Fruit fly (Drosophila melanogaster) whole organism, embryonic: Measurements from ENCODE around the gene CG12290.

Experiments used
- CG10209 ChIP-seq: fragments of 200-800 bp; sonication (Bioruptor generic); optimal IDR thresholded peaks from 3 replicates; lab custom pipeline; 2017; ENCODE audit warnings: missing biosample characterization, mild to moderate bottlenecking, missing genetic modification characterization, missing genetic modification reagents
- CG11398 ChIP-seq: fragments of 200-800 bp; sonication (Bioruptor generic); optimal IDR thresholded peaks from 2 replicates; lab custom pipeline; 2016; ENCODE audit warnings: missing biosample characterization, missing genetic modification characterization
- CG11456 ChIP-seq: fragments of 200-800 bp; sonication (Bioruptor generic); IDR thresholded peaks from 3 replicates; pipeline ENCODE4 v1.3.6; 2022; ENCODE audit warnings: missing biosample characterization, missing genetic modification characterization
- CG11504 ChIP-seq: fragments of 200-800 bp; sonication (Bioruptor generic); optimal IDR thresholded peaks from 3 replicates; lab custom pipeline; 2019; ENCODE audit warnings: missing biosample characterization, mild to moderate bottlenecking, missing genetic modification characterization, moderate library complexity
- CG11723 ChIP-seq: fragments of 200-800 bp; sonication (Bioruptor generic); optimal IDR thresholded peaks from 2 replicates; lab custom pipeline; 2017; ENCODE audit warnings: missing biosample characterization, mild to moderate bottlenecking, missing genetic modification characterization
- CG12104 ChIP-seq: fragments of 200-800 bp; sonication (Bioruptor generic); optimal IDR thresholded peaks from 3 replicates; lab custom pipeline; 2016; ENCODE audit warnings: missing biosample characterization, missing genetic modification characterization
- CG12942 ChIP-seq: fragments of 200-800 bp; sonication (Bioruptor generic); optimal IDR thresholded peaks from 3 replicates; lab custom pipeline; 2016; ENCODE audit warnings: missing biosample characterization, missing genetic modification characterization
- CG15011 ChIP-seq: fragments of 200-800 bp; sonication (Bioruptor generic); optimal IDR thresholded peaks from 3 replicates; lab custom pipeline; 2018; ENCODE audit warnings: missing biosample characterization, mild to moderate bottlenecking, missing genetic modification characterization
- CG1832 ChIP-seq: fragments of 200-800 bp; sonication (Bioruptor generic); optimal IDR thresholded peaks from 2 replicates; lab custom pipeline; 2017; ENCODE audit warnings: missing biosample characterization, mild to moderate bottlenecking, missing genetic modification characterization, inconsistent platforms
- CG18619 ChIP-seq: fragments of 200-800 bp; sonication (Bioruptor generic); optimal IDR thresholded peaks from 3 replicates; lab custom pipeline; 2017; ENCODE audit warnings: missing biosample characterization, mild to moderate bottlenecking, missing genetic modification characterization
- CG3838 ChIP-seq: fragments of 200-800 bp; sonication (Bioruptor generic); optimal IDR thresholded peaks from 3 replicates; lab custom pipeline; 2016; ENCODE audit warnings: missing biosample characterization, missing genetic modification characterization
- CG42726 ChIP-seq: fragments of 200-800 bp; sonication (Bioruptor generic); IDR thresholded peaks from 2 replicates; pipeline ENCODE4 v1.3.6; 2022; ENCODE audit warnings: missing biosample characterization, missing genetic modification characterization; ENCODE audit not compliant: partially characterized antibody
- CG4360 ChIP-seq: fragments of 200-800 bp; sonication (Bioruptor generic); IDR thresholded peaks from 2 replicates; pipeline ENCODE4 v1.3.6; 2022; ENCODE audit warnings: missing biosample characterization, missing genetic modification characterization
- CG4854 ChIP-seq: fragments of 200-800 bp; sonication (Bioruptor generic); optimal IDR thresholded peaks from 2 replicates; lab custom pipeline; 2016; ENCODE audit warnings: missing biosample characterization, missing genetic modification characterization, inconsistent platforms
- CG8089 ChIP-seq: fragments of 200-800 bp; sonication (Bioruptor generic); optimal IDR thresholded peaks from 3 replicates; lab custom pipeline; 2016; ENCODE audit warnings: missing biosample characterization, missing genetic modification characterization
- CG8281 ChIP-seq: fragments of 200-800 bp; sonication (Bioruptor generic); optimal IDR thresholded peaks from 2 replicates; lab custom pipeline; 2018; ENCODE audit warnings: missing biosample characterization, mild to moderate bottlenecking, missing genetic modification characterization, moderate library complexity
- CG8359 ChIP-seq: fragments of 200-800 bp; sonication (Bioruptor generic); optimal IDR thresholded peaks from 2 replicates; lab custom pipeline; 2017; ENCODE audit warnings: missing biosample characterization, mild to moderate bottlenecking, missing genetic modification characterization, borderline replicate concordance
- CG9727 ChIP-seq: fragments of 200-800 bp; sonication (Bioruptor generic); optimal IDR thresholded peaks from 3 replicates; lab custom pipeline; 2017; ENCODE audit warnings: missing biosample characterization, mild to moderate bottlenecking, missing genetic modification characterization
- CG9876 ChIP-seq: fragments of 200-800 bp; sonication (Bioruptor generic); optimal IDR thresholded peaks from 2 replicates; lab custom pipeline; 2016; ENCODE audit warnings: missing biosample characterization, missing genetic modification characterization
- ERR ChIP-seq: fragments of 200-800 bp; sonication (Bioruptor generic); optimal IDR thresholded peaks from 2 replicates; lab custom pipeline; 2016; ENCODE audit warnings: missing biosample characterization, missing genetic modification characterization
- Fer2 ChIP-seq: fragments of 200-800 bp; sonication (Bioruptor generic); optimal IDR thresholded peaks from 2 replicates; lab custom pipeline; 2018; ENCODE audit warnings: missing biosample characterization, mild to moderate bottlenecking, missing genetic modification characterization, moderate library complexity
- Gug ChIP-seq: fragments of 200-800 bp; sonication (Bioruptor generic); IDR thresholded peaks from 4 replicates; pipeline ENCODE4 v1.3.6; 2022; ENCODE audit warnings: missing biosample characterization, missing genetic modification characterization
- HLH3B ChIP-seq: fragments of 200-800 bp; sonication (Bioruptor generic); IDR thresholded peaks from 2 replicates; pipeline ENCODE4 v1.3.6; 2022; ENCODE audit warnings: missing biosample characterization, missing genetic modification characterization
- Hey ChIP-seq: fragments of 200-800 bp; sonication (Bioruptor generic); optimal IDR thresholded peaks from 3 replicates; lab custom pipeline; 2018; ENCODE audit warnings: missing biosample characterization, mild to moderate bottlenecking, missing genetic modification characterization
- HmgZ ChIP-seq: fragments of 200-800 bp; sonication (Bioruptor generic); optimal IDR thresholded peaks from 2 replicates; lab custom pipeline; 2018; ENCODE audit warnings: missing biosample characterization, mild to moderate bottlenecking, missing genetic modification characterization
- Hsf ChIP-seq: fragments of 200-800 bp; sonication (Bioruptor generic); optimal IDR thresholded peaks from 3 replicates; lab custom pipeline; 2016; ENCODE audit warnings: missing biosample characterization, missing genetic modification characterization
- Mad ChIP-seq: fragments of 200-800 bp; sonication (Bioruptor generic); optimal IDR thresholded peaks from 2 replicates; lab custom pipeline; 2016; ENCODE audit warnings: missing biosample characterization, missing genetic modification characterization
- YL-1 ChIP-seq: fragments of 200-800 bp; sonication (Bioruptor generic); optimal IDR thresholded peaks from 3 replicates; lab custom pipeline; 2017; ENCODE audit warnings: missing biosample characterization, mild to moderate bottlenecking, missing genetic modification characterization
- ab ChIP-seq: fragments of 200-800 bp; sonication (Bioruptor generic); optimal IDR thresholded peaks from 2 replicates; lab custom pipeline; 2016; ENCODE audit warnings: missing biosample characterization, missing genetic modification characterization
- al ChIP-seq: fragments of 200-800 bp; sonication (Bioruptor generic); IDR thresholded peaks from 2 replicates; pipeline ENCODE4 v1.3.6; 2022; ENCODE audit warnings: missing biosample characterization, missing genetic modification characterization
- ase ChIP-seq: fragments of 200-800 bp; sonication (Bioruptor generic); IDR thresholded peaks from 3 replicates; pipeline ENCODE4 v1.3.6; 2022; ENCODE audit warnings: missing biosample characterization, missing genetic modification characterization
- ato ChIP-seq: fragments of 200-800 bp; sonication (Bioruptor generic); IDR thresholded peaks from 2 replicates; pipeline ENCODE4 v1.3.6; 2022; ENCODE audit warnings: missing biosample characterization, missing genetic modification characterization; ENCODE audit not compliant: partially characterized antibody
- cad ChIP-seq: fragments of >200 bp; optimal IDR thresholded peaks from 2 replicates; lab custom pipeline; 2017; ENCODE audit warnings: missing biosample characterization, missing genetic modification characterization
- caup ChIP-seq: fragments of 200-800 bp; sonication (Bioruptor generic); optimal IDR thresholded peaks from 3 replicates; lab custom pipeline; 2017; ENCODE audit warnings: missing biosample characterization, mild to moderate bottlenecking, missing genetic modification characterization, moderate library complexity; ENCODE audit not compliant: severe bottlenecking
- crc ChIP-seq: fragments of 200-800 bp; sonication (Bioruptor generic); optimal IDR thresholded peaks from 2 replicates; lab custom pipeline; 2016; ENCODE audit warnings: missing biosample characterization, missing genetic modification characterization
- danr ChIP-seq: fragments of 200-800 bp; sonication (Bioruptor generic); IDR thresholded peaks from 2 replicates; pipeline ENCODE4 v1.3.6; 2022; ENCODE audit warnings: missing biosample characterization, missing genetic modification characterization
- eyg ChIP-seq: fragments of 200-800 bp; sonication (Bioruptor generic); optimal IDR thresholded peaks from 3 replicates; lab custom pipeline; 2016; ENCODE audit warnings: missing biosample characterization, missing genetic modification characterization
- gem ChIP-seq: fragments of 200-800 bp; sonication (Bioruptor generic); optimal IDR thresholded peaks from 2 replicates; lab custom pipeline; 2019; ENCODE audit warnings: missing biosample characterization, mild to moderate bottlenecking, missing genetic modification characterization, moderate library complexity
- mam ChIP-seq: fragments of 200-800 bp; sonication (Bioruptor generic); optimal IDR thresholded peaks from 3 replicates; lab custom pipeline; 2016; ENCODE audit warnings: missing biosample characterization, missing genetic modification characterization
- nom ChIP-seq: fragments of 200-800 bp; sonication (Bioruptor generic); optimal IDR thresholded peaks from 2 replicates; lab custom pipeline; 2017; ENCODE audit warnings: missing biosample characterization, missing genetic modification characterization, mild to moderate bottlenecking, moderate library complexity, missing genetic modification reagents
- oc ChIP-seq: fragments of 200-800 bp; sonication (Bioruptor generic); optimal IDR thresholded peaks from 2 replicates; lab custom pipeline; 2018; ENCODE audit warnings: missing biosample characterization, mild to moderate bottlenecking, missing genetic modification characterization, moderate library complexity
- onecut ChIP-seq: fragments of 200-800 bp; sonication (Bioruptor generic); IDR thresholded peaks from 2 replicates; pipeline ENCODE4 v1.3.6; 2022; ENCODE audit warnings: missing biosample characterization, missing genetic modification characterization
- psq ChIP-seq: fragments of 200-800 bp; sonication (Bioruptor generic); optimal IDR thresholded peaks from 2 replicates; lab custom pipeline; 2017; ENCODE audit warnings: missing biosample characterization, missing genetic modification characterization
- row ChIP-seq: fragments of 200-800 bp; sonication (Bioruptor generic); IDR thresholded peaks from 3 replicates; pipeline ENCODE4 v1.3.6; 2022; ENCODE audit warnings: missing biosample characterization, missing genetic modification characterization
- sd ChIP-seq: fragments of 200-800 bp; sonication (Bioruptor generic); optimal IDR thresholded peaks from 3 replicates; lab custom pipeline; 2018; ENCODE audit warnings: missing biosample characterization, mild to moderate bottlenecking, missing genetic modification characterization, moderate library complexity
- sqz ChIP-seq: fragments of 200-800 bp; sonication (Bioruptor generic); optimal IDR thresholded peaks from 3 replicates; lab custom pipeline; 2018; ENCODE audit warnings: missing biosample characterization, mild to moderate bottlenecking, missing genetic modification characterization
- tap ChIP-seq: fragments of 200-800 bp; optimal IDR thresholded peaks from 3 replicates; lab custom pipeline; 2019; ENCODE audit warnings: missing biosample characterization, mild to moderate bottlenecking, missing genetic modification characterization, moderate library complexity
- trem ChIP-seq: fragments of 200-800 bp; optimal IDR thresholded peaks from 3 replicates; lab custom pipeline; 2019; ENCODE audit warnings: missing biosample characterization, mild to moderate bottlenecking, missing genetic modification characterization, moderate library complexity
- wek ChIP-seq: fragments of 200-800 bp; sonication (Bioruptor generic); optimal IDR thresholded peaks from 3 replicates; lab custom pipeline; 2018; ENCODE audit warnings: missing biosample characterization, mild to moderate bottlenecking, missing genetic modification characterization, moderate library complexity
- zf30C ChIP-seq: fragments of 200-800 bp; sonication (Bioruptor generic); optimal IDR thresholded peaks from 3 replicates; lab custom pipeline; 2018; ENCODE audit warnings: missing biosample characterization, mild to moderate bottlenecking, missing genetic modification characterization
- zfh1 ChIP-seq: fragments of 200-800 bp; sonication (Bioruptor generic); IDR thresholded peaks from 3 replicates; pipeline ENCODE4 v1.3.6; 2022; ENCODE audit warnings: missing biosample characterization, missing genetic modification characterization

Gene CG12290

DNA sequence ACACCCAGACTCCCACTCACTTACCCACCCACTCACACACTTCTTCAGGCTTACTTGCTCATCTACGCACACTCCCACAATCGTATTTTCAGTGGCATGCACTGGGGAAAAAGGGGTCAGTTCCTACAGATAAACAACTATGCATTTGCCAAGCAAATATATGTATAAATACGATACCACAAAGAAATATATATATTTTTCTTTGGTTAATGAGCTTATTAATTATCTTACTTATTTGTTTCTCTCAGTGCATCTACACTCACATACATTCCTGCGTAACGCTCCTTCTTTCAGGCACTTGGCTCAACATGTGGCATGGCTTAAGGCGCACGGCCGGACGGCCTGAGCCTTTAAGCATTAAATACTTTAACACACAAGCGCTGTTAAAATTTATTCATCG, 50.4 kb downstream of the CG12290 start (continued):
- TF ChIP-seq CG4854 (no peak), danr (GFP tag; lab: Robert Waterston, UW) (no peak), wek (GFP tag; lab: Kevin White, UChicago) (no peak), onecut (GFP tag; lab: Robert Waterston, UW) (peak; percentile 35; the same call in 1 of the 2 replicates), caup (GFP tag; lab: Kevin White, UChicago) (peak; percentile 61), crc (no peak), CG12942 (GFP tag; lab: Kevin White, UChicago) (no peak), CG8281 (tag; lab: Kevin White, UChicago) (no peak), cad (GFP tag; lab: Kevin White, UChicago) (no peak), CG18619 (GFP tag; lab: Kevin White, UChicago) (peak; percentile 35), Mad (no peak), CG10209 (GFP tag; lab: Kevin White, UChicago) (peak; percentile 38), Hey (tag; lab: Kevin White, UChicago) (no peak), CG9876 (GFP tag; lab: Kevin White, UChicago) (no peak), HLH3B (GFP tag; lab: Robert Waterston, UW) (0 out of 2 replicates have a peak, but pooled peaks have one; percentile 49), row (peak; percentile 73; the same call in 2 of the 3 replicates), YL-1 (GFP tag; lab: Kevin White, UChicago) (no peak), CG11456 (GFP tag; lab: Robert Waterston, UW) (peak; percentile 74), ERR (GFP tag; lab: Kevin White, UChicago) (no peak), CG8089 (GFP tag; lab: Kevin White, UChicago) (no peak), ase (GFP tag; lab: Robert Waterston, UW) (peak; percentile 16; the same call in 1 of the 3 replicates), sd (tag; lab: Kevin White, UChicago) (peak; percentile 46), nom (GFP tag; lab: Kevin White, UChicago) (no peak), CG8359 (GFP tag; lab: Kevin White, UChicago) (no peak), al (GFP tag; lab: Robert Waterston, UW) (no peak), mam (peak; percentile 14), CG42726 (GFP tag; lab: Robert Waterston, UW) (no peak), CG11398 (GFP tag; lab: Kevin White, UChicago) (no peak), CG9727 (peak; percentile 21), Fer2 (no peak), CG12104 (no peak), psq (GFP tag; lab: Kevin White, UChicago) (no peak), oc (no peak), Hsf (GFP tag; lab: Kevin White, UChicago) (peak; percentile 30), zf30C (GFP tag; lab: Kevin White, UChicago) (no peak), trem (tag; lab: Kevin White, UChicago) (no peak), CG4360 (no peak), CG11723 (GFP tag; lab: Kevin White, UChicago) (no peak), CG3838 (GFP tag; lab: Kevin White, UChicago) (no peak), tap (peak; percentile 36), CG1832 (GFP tag; lab: Kevin White, UChicago) (no peak), eyg (no peak), Gug (GFP tag; lab: Robert Waterston, UW) (no peak; the same call in 3 of the 4 replicates), gem (tag; lab: Kevin White, UChicago) (peak; percentile 63), CG11504 (peak; percentile 68), zfh1 (GFP tag; lab: Robert Waterston, UW) (no peak; the same call in 2 of the 3 replicates), ab (GFP tag; lab: Kevin White, UChicago) (no peak), HmgZ (tag; lab: Kevin White, UChicago) (peak; percentile 23), CG15011 (peak; percentile 41), sqz (GFP tag; lab: Kevin White, UChicago) (no peak), ato (GFP tag; lab: Robert Waterston, UW) (no peak)
